Fruit fly (Drosophila melanogaster) whole organism, embryonic: ENCODE results near the gene Tmtc4.

ENCODE experiments used
- Aef1 ChIP-seq: fragments of 200-800 bp; sonication (Bioruptor generic); IDR thresholded peaks from 3 replicates; pipeline ENCODE4 v1.3.6; 2022; ENCODE audit warnings: missing biosample characterization, missing genetic modification characterization
- B-H2 ChIP-seq: fragments of 200-800 bp; sonication (Bioruptor generic); optimal IDR thresholded peaks from 2 replicates; lab custom pipeline; 2018; ENCODE audit warnings: missing biosample characterization, mild to moderate bottlenecking, missing genetic modification characterization
- CG10959 ChIP-seq: fragments of 200-800 bp; sonication (Bioruptor generic); IDR thresholded peaks from 2 replicates; pipeline ENCODE4 v1.3.6; 2022; ENCODE audit warnings: missing biosample characterization, missing genetic modification characterization
- CG11695 ChIP-seq: fragments of 200-800 bp; sonication (Bioruptor generic); IDR thresholded peaks from 3 replicates; pipeline ENCODE4 v1.3.6; 2022; ENCODE audit warnings: missing biosample characterization, missing genetic modification characterization
- CG13894 ChIP-seq: fragments of 200-800 bp; sonication (Bioruptor generic); optimal IDR thresholded peaks from 3 replicates; lab custom pipeline; 2018; ENCODE audit warnings: missing biosample characterization, mild to moderate bottlenecking, missing genetic modification characterization, moderate library complexity
- CG17612 ChIP-seq: fragments of 200-800 bp; sonication (Bioruptor generic); IDR thresholded peaks from 2 replicates; pipeline ENCODE4 v1.3.6; 2022; ENCODE audit warnings: missing biosample characterization, missing genetic modification characterization
- CG17802 ChIP-seq: fragments of 200-800 bp; sonication (Bioruptor generic); optimal IDR thresholded peaks from 2 replicates; lab custom pipeline; 2018; ENCODE audit warnings: missing biosample characterization, mild to moderate bottlenecking, missing genetic modification characterization, moderate library complexity
- CG18599 ChIP-seq: fragments of 200-800 bp; sonication (Bioruptor generic); optimal IDR thresholded peaks from 3 replicates; lab custom pipeline; 2017; ENCODE audit warnings: missing biosample characterization, missing genetic modification characterization, mild to moderate bottlenecking, moderate library complexity, missing genetic modification reagents
- CG2116 ChIP-seq: fragments of 200-800 bp; sonication (Bioruptor generic); optimal IDR thresholded peaks from 3 replicates; lab custom pipeline; 2018; ENCODE audit warnings: missing biosample characterization, mild to moderate bottlenecking, missing genetic modification characterization
- CG30020 ChIP-seq: fragments of 200-800 bp; optimal IDR thresholded peaks from 2 replicates; lab custom pipeline; 2019; ENCODE audit warnings: missing biosample characterization, mild to moderate bottlenecking, missing genetic modification characterization, moderate library complexity
- CG33213 ChIP-seq: fragments of 200-800 bp; sonication (Bioruptor generic); optimal IDR thresholded peaks from 3 replicates; lab custom pipeline; 2016; ENCODE audit warnings: missing biosample characterization, missing genetic modification characterization
- CG4328 ChIP-seq: fragments of 200-800 bp; sonication (Bioruptor generic); optimal IDR thresholded peaks from 3 replicates; lab custom pipeline; 2017; ENCODE audit warnings: missing biosample characterization, missing genetic modification reagents, missing genetic modification characterization
- CG4854 ChIP-seq: fragments of 200-800 bp; sonication (Bioruptor generic); optimal IDR thresholded peaks from 2 replicates; lab custom pipeline; 2016; ENCODE audit warnings: missing biosample characterization, missing genetic modification characterization, inconsistent platforms
- CG6654 ChIP-seq: fragments of 200-800 bp; sonication (Bioruptor generic); optimal IDR thresholded peaks from 2 replicates; lab custom pipeline; 2017; ENCODE audit warnings: missing biosample characterization, mild to moderate bottlenecking, missing genetic modification characterization
- CG7839 ChIP-seq: fragments of 200-800 bp; sonication (Bioruptor generic); optimal IDR thresholded peaks from 3 replicates; lab custom pipeline; 2018; ENCODE audit warnings: missing biosample characterization, mild to moderate bottlenecking, missing genetic modification characterization, moderate library complexity
- CG8290 ChIP-seq, 3 experiments: fragments of 200-800 bp; sonication (Bioruptor generic); optimal IDR thresholded peaks; 2 replicates each; lab custom pipeline; 2016 to 2019; ENCODE audit warnings: missing biosample characterization in 3 of 3, missing genetic modification characterization in 3 of 3, mild to moderate bottlenecking in 2 of 3, moderate library complexity in 1 of 3
- CG9817 ChIP-seq: fragments of 200-800 bp; sonication (Bioruptor generic); optimal IDR thresholded peaks from 2 replicates; lab custom pipeline; 2018; ENCODE audit warnings: missing biosample characterization, mild to moderate bottlenecking, missing genetic modification characterization, moderate library complexity
- CoRest ChIP-seq: fragments of 200-800 bp; sonication (Bioruptor generic); optimal IDR thresholded peaks from 3 replicates; lab custom pipeline; 2018; ENCODE audit warnings: missing biosample characterization, mild to moderate bottlenecking, missing genetic modification characterization, moderate library complexity
- D19A ChIP-seq: fragments of 200-800 bp; optimal IDR thresholded peaks from 3 replicates; lab custom pipeline; 2019; ENCODE audit warnings: missing biosample characterization, mild to moderate bottlenecking, missing genetic modification characterization, moderate library complexity
- Dip3 ChIP-seq: fragments of 200-800 bp; sonication (Bioruptor generic); optimal IDR thresholded peaks from 3 replicates; lab custom pipeline; 2016; ENCODE audit warnings: missing biosample characterization, missing genetic modification characterization
- E2f1 ChIP-seq: fragments of 200-800 bp; sonication (Bioruptor generic); IDR thresholded peaks from 2 replicates; pipeline ENCODE4 v1.3.6; 2022; ENCODE audit warnings: missing biosample characterization, missing genetic modification characterization
- Fer2 ChIP-seq: fragments of 200-800 bp; sonication (Bioruptor generic); optimal IDR thresholded peaks from 2 replicates; lab custom pipeline; 2018; ENCODE audit warnings: missing biosample characterization, mild to moderate bottlenecking, missing genetic modification characterization, moderate library complexity
- Hsf ChIP-seq: fragments of 200-800 bp; sonication (Bioruptor generic); optimal IDR thresholded peaks from 3 replicates; lab custom pipeline; 2016; ENCODE audit warnings: missing biosample characterization, missing genetic modification characterization
- Jarid2 ChIP-seq: fragments of 200-800 bp; sonication (Bioruptor generic); optimal IDR thresholded peaks from 3 replicates; lab custom pipeline; 2017; ENCODE audit warnings: mild to moderate bottlenecking, missing biosample characterization, missing genetic modification reagents, missing genetic modification characterization
- Lhr ChIP-seq: fragments of 200-800 bp; sonication (Bioruptor generic); optimal IDR thresholded peaks from 3 replicates; lab custom pipeline; 2017; ENCODE audit warnings: mild to moderate bottlenecking, missing biosample characterization, missing genetic modification reagents, missing genetic modification characterization
- Mes4 ChIP-seq: fragments of 200-800 bp; sonication (Bioruptor generic); optimal IDR thresholded peaks from 2 replicates; lab custom pipeline; 2016; ENCODE audit warnings: missing biosample characterization, missing genetic modification characterization
- Myb ChIP-seq: fragments of 200-800 bp; sonication (Bioruptor generic); optimal IDR thresholded peaks from 2 replicates; lab custom pipeline; 2016; ENCODE audit warnings: missing biosample characterization, missing genetic modification characterization
- PHDP ChIP-seq: fragments of 200-800 bp; sonication (Bioruptor generic); optimal IDR thresholded peaks from 3 replicates; lab custom pipeline; 2018; ENCODE audit warnings: missing biosample characterization, mild to moderate bottlenecking, missing genetic modification characterization, moderate library complexity
- Ptx1 ChIP-seq: fragments of 200-800 bp; sonication (Bioruptor generic); IDR thresholded peaks from 2 replicates; pipeline ENCODE4 v1.3.6; 2022; ENCODE audit warnings: missing biosample characterization, missing genetic modification characterization
- TFAM ChIP-seq: fragments of 200-800 bp; sonication (Bioruptor generic); optimal IDR thresholded peaks from 2 replicates; lab custom pipeline; 2017; ENCODE audit warnings: missing biosample characterization, missing genetic modification characterization, inconsistent platforms
- bbx ChIP-seq: fragments of 200-800 bp; sonication (Bioruptor generic); IDR thresholded peaks from 2 replicates; pipeline ENCODE4 v1.3.6; 2022; ENCODE audit warnings: missing biosample characterization, missing genetic modification characterization; ENCODE audit not compliant: partially characterized antibody
- caup ChIP-seq: fragments of 200-800 bp; sonication (Bioruptor generic); optimal IDR thresholded peaks from 3 replicates; lab custom pipeline; 2017; ENCODE audit warnings: missing biosample characterization, mild to moderate bottlenecking, missing genetic modification characterization, moderate library complexity; ENCODE audit not compliant: severe bottlenecking
- ci ChIP-seq: fragments of 200-800 bp; sonication (Bioruptor generic); IDR thresholded peaks from 3 replicates; pipeline ENCODE4 v1.3.6; 2022; ENCODE audit warnings: missing biosample characterization, missing genetic modification characterization
- dan ChIP-seq: fragments of 200-800 bp; sonication (Bioruptor generic); IDR thresholded peaks from 2 replicates; pipeline ENCODE4 v1.3.6; 2022; ENCODE audit warnings: missing biosample characterization, missing genetic modification characterization
- danr ChIP-seq: fragments of 200-800 bp; sonication (Bioruptor generic); IDR thresholded peaks from 2 replicates; pipeline ENCODE4 v1.3.6; 2022; ENCODE audit warnings: missing biosample characterization, missing genetic modification characterization
- dmrt11E ChIP-seq: fragments of 200-800 bp; sonication (Bioruptor generic); optimal IDR thresholded peaks from 3 replicates; lab custom pipeline; 2018; ENCODE audit warnings: missing biosample characterization, mild to moderate bottlenecking, missing genetic modification characterization, moderate library complexity
- ems ChIP-seq: fragments of 200-800 bp; sonication (Bioruptor generic); optimal IDR thresholded peaks from 3 replicates; lab custom pipeline; 2016; ENCODE audit warnings: missing biosample characterization, missing genetic modification characterization
- en ChIP-seq: fragments of 200-800 bp; sonication (Bioruptor generic); optimal IDR thresholded peaks from 2 replicates; lab custom pipeline; 2016; ENCODE audit warnings: missing biosample characterization, missing genetic modification characterization
- exex ChIP-seq: fragments of 200-800 bp; sonication (Bioruptor generic); optimal IDR thresholded peaks from 4 replicates; lab custom pipeline; 2018; ENCODE audit warnings: missing biosample characterization, mild to moderate bottlenecking, missing genetic modification characterization, moderate library complexity
- hkb ChIP-seq, 2 experiments: fragments of 200-800 bp in 1 of 2; fragments of >200 bp in 1 of 2; sonication (Bioruptor generic) in 1 of 2; IDR thresholded peaks in 1 of 2; optimal IDR thresholded peaks in 1 of 2; 2 replicates each; pipeline versions ENCODE4 v1.3.6 to Lab custom; 2017 to 2022; ENCODE audit warnings: missing biosample characterization in 1 of 2, missing genetic modification characterization in 1 of 2
- hth ChIP-seq: fragments of >200 bp; optimal IDR thresholded peaks from 2 replicates; lab custom pipeline; 2017; ENCODE audit warnings: inconsistent platforms
- nerfin-2 ChIP-seq: fragments of 200-800 bp; sonication (Bioruptor generic); IDR thresholded peaks from 2 replicates; pipeline ENCODE4 v1.3.6; 2022; ENCODE audit warnings: missing biosample characterization, missing genetic modification characterization; ENCODE audit not compliant: partially characterized antibody
- pan ChIP-seq, 4 experiments: fragments of >200 bp in 3 of 4; fragments of 200-800 bp in 1 of 4; sonication (Bioruptor generic) in 1 of 4; optimal IDR thresholded peaks in 3 of 4; IDR thresholded peaks in 1 of 4; 2 replicates each; pipeline versions ENCODE4 v1.3.6 to Lab custom; 2017 to 2022; ENCODE audit warnings: missing biosample characterization in 2 of 4, missing genetic modification characterization in 2 of 4, mixed read lengths in 1 of 4
- slbo ChIP-seq: fragments of 200-800 bp; sonication (Bioruptor generic); IDR thresholded peaks from 2 replicates; pipeline ENCODE4 v1.3.6; 2022; ENCODE audit warnings: missing biosample characterization, missing genetic modification characterization
- sr ChIP-seq: fragments of 200-800 bp; sonication (Bioruptor generic); IDR thresholded peaks from 3 replicates; pipeline ENCODE4 v1.3.6; 2022; ENCODE audit warnings: missing biosample characterization, missing genetic modification characterization
- tin ChIP-seq: fragments of 200-800 bp; sonication (Bioruptor generic); optimal IDR thresholded peaks from 3 replicates; lab custom pipeline; 2016; ENCODE audit warnings: missing biosample characterization, missing genetic modification characterization
- unc-4 ChIP-seq: fragments of 200-800 bp; sonication (Bioruptor generic); IDR thresholded peaks from 2 replicates; pipeline ENCODE4 v1.3.6; 2022; ENCODE audit warnings: missing biosample characterization, missing genetic modification characterization; ENCODE audit not compliant: partially characterized antibody

Tmtc4 gene

dm6 chr3R:15342926-15343685 lies 7.9 kb upstream of the Tmtc4 start, which contains the start of gene Nagk (continued):
- TF ChIP-seq slbo (GFP tag; lab: Robert Waterston, UW) (peak; percentile 71), nerfin-2 (GFP tag; lab: Robert Waterston, UW) (no peak), Jarid2 (peak; percentile 59), D19A (tag; lab: Kevin White, UChicago) (peak; percentile 24), CG2116 (GFP tag; lab: Kevin White, UChicago) (peak; percentile 64), en (no peak), danr (GFP tag; lab: Robert Waterston, UW) (no peak), CG4328 (GFP tag; lab: Kevin White, UChicago) (peak; percentile 59), hkb (optimal IDR thresholded peaks at IDR 0.05; lab: Kevin White, UChicago) (no peak), hkb (GFP tag; IDR thresholded peaks at IDR 0.05; lab: Robert Waterston, UW) (peak; percentile 49; the same call in 1 of the 2 replicates), CG9817 (tag; lab: Kevin White, UChicago) (peak; percentile 47), CG33213 (GFP tag; lab: Kevin White, UChicago) (peak; percentile 29), TFAM (GFP tag; lab: Kevin White, UChicago) (no peak), CG11695 (peak; percentile 19; the same call in 1 of the 3 replicates), CG17612 (no peak), Dip3 (GFP tag; lab: Kevin White, UChicago) (peak; percentile 58), CG8290 (GFP tag; optimal IDR thresholded peaks at IDR 0.05; lab: Kevin White, UChicago) (no peak), CG8290 (tag; optimal IDR thresholded peaks at IDR 0.05; lab: Kevin White, UChicago) (peak in 1 of 2 experiments; percentile 80), PHDP (tag; lab: Kevin White, UChicago) (peak; percentile 48), exex (peak; percentile 47), unc-4 (GFP tag; lab: Robert Waterston, UW) (no peak), Ptx1 (0 out of 2 replicates have a peak, but pooled peaks have one; percentile 39), CoRest (tag; lab: Kevin White, UChicago) (peak; percentile 77), Mes4 (GFP tag; lab: Kevin White, UChicago) (peak; percentile 31), sr (GFP tag; lab: Robert Waterston, UW) (peak; percentile 24; the same call in 1 of the 3 replicates), bbx (GFP tag; lab: Robert Waterston, UW) (peak; percentile 45), B-H2 (GFP tag; lab: Kevin White, UChicago) (peak; percentile 43), tin (peak; percentile 53), hth (lab: Kevin White, UChicago) (no peak), CG6654 (GFP tag; lab: Kevin White, UChicago) (peak; percentile 11), Myb (peak; percentile 33), CG30020 (tag; lab: Kevin White, UChicago) (peak; percentile 4), CG18599 (GFP tag; lab: Kevin White, UChicago) (peak; percentile 65), dan (GFP tag; lab: Robert Waterston, UW) (no peak), ci (GFP tag; lab: Robert Waterston, UW) (peak; percentile 71), CG17802 (peak; percentile 7), CG13894 (tag; lab: Kevin White, UChicago) (peak; percentile 39), caup (peak; percentile 34), CG10959 (GFP tag; lab: Robert Waterston, UW) (no peak), Lhr (GFP tag; lab: Kevin White, UChicago) (no peak), Fer2 (tag; lab: Kevin White, UChicago) (no peak), CG7839 (peak; percentile 69), CG4854 (GFP tag; lab: Kevin White, UChicago) (peak; percentile 52), dmrt11E (tag; lab: Kevin White, UChicago) (peak; percentile 34), Aef1 (peak; percentile 11; the same call in 1 of the 3 replicates), ems (GFP tag; lab: Kevin White, UChicago) (peak; percentile 43), E2f1 (GFP tag; lab: Robert Waterston, UW) (0 out of 2 replicates have a peak, but pooled peaks have one; percentile 35), Hsf (GFP tag; lab: Kevin White, UChicago) (peak; percentile 67), pan (optimal IDR thresholded peaks at IDR 0.05; lab: Kevin White, UChicago) (peak in 1 of 2 experiments; percentile 27), pan (GFP tag; optimal IDR thresholded peaks at IDR 0.05 in 1 of 2, IDR thresholded peaks at IDR 0.05 in 1 of 2) (peak in 1 of 2 experiments; percentile 55)
